Worm (Caenorhabditis elegans) whole organism, L4/young adult: ENCODE data around the gene mrp-4.

Source experiments
- W03F9.2 ChIP-seq: fragments of 150-350 bp; optimal IDR thresholded peaks from 2 replicates; lab custom pipeline; 2014; ENCODE audit warnings: missing biosample characterization, missing genetic modification characterization
- dao-5 ChIP-seq: sonication (generic microtip); optimal IDR thresholded peaks from 2 replicates; lab custom pipeline; 2016; ENCODE audit warnings: missing genotype, missing genetic modification characterization, moderate library complexity, missing compliant biosample characterization
- him-1 ChIP-seq: sonication (generic microtip); optimal IDR thresholded peaks from 2 replicates; lab custom pipeline; 2016; ENCODE audit warnings: missing genotype, missing genetic modification reagents, missing genetic modification characterization, missing compliant biosample characterization

The mrp-4 gene

ce11 chrX:9866355-9866754, 17.7 kb upstream of the mrp-4 start, which contains the start of gene R07B1.6:
Gene R07B1.6 (plus strand): TSS chrX:9866655.
- TF ChIP-seq W03F9.2 (no peak), him-1 (tag; lab: Kevin White, UChicago) (no peak), dao-5 (tag; lab: Kevin White, UChicago) (no peak)

ce11 chrX:9868820-9869219, 15.3 kb upstream of the mrp-4 start, which contains the start of gene R07B1.7:
Gene R07B1.7 (plus strand): TSS chrX:9869120.
- TF ChIP-seq W03F9.2 (no peak), dao-5 (tag; lab: Kevin White, UChicago) (no peak), him-1 (tag; lab: Kevin White, UChicago) (no peak)

ce11 chrX:9869522-9869921, 14.6 kb upstream of the mrp-4 start, which contains the start of gene R07B1.13:
Gene R07B1.13 (plus strand): TSS chrX:9869822.
- no peak for TF ChIP-seq W03F9.2
- no peak for TF ChIP-seq him-1 (tag; lab: Kevin White, UChicago)
- TF ChIP-seq dao-5 (tag; lab: Kevin White, UChicago): no peak

- TF ChIP-seq W03F9.2 (no peak), him-1 (tag; lab: Kevin White, UChicago) (no peak), dao-5 (tag; lab: Kevin White, UChicago) (no peak)
Observed at ce11 chrX:9872554-9872953, 11.5 kb upstream of the mrp-4 start, which contains the start of gene R07B1.8. Gene R07B1.8 (minus strand): TSS chrX:9872654.

- TF ChIP-seq him-1 (tag; lab: Kevin White, UChicago) (no peak), dao-5 (tag; lab: Kevin White, UChicago) (no peak), W03F9.2 (no peak)
Observed at ce11 chrX:9877117-9877516, 7.0 kb upstream of the mrp-4 start, which contains the start of gene R07B1.9. Gene R07B1.9 (plus strand): TSS chrX:9877417.

ce11 chrX:9882112-9882511, 2.0 kb upstream of the mrp-4 start, which contains the start of gene glo-1:
Gene glo-1 (minus strand): TSS chrX:9882212.
- TF ChIP-seq him-1 (tag; lab: Kevin White, UChicago) (no peak), W03F9.2 (no peak)

ce11 chrX:9882572-9882971, 1.5 kb upstream of the mrp-4 start:
- TF ChIP-seq him-1 (tag; lab: Kevin White, UChicago) (no peak), W03F9.2 (no peak), dao-5 (tag; lab: Kevin White, UChicago) (no peak)

- no peak for TF ChIP-seq dao-5 (tag; lab: Kevin White, UChicago)
- no peak for TF ChIP-seq W03F9.2
- no peak for TF ChIP-seq him-1 (tag; lab: Kevin White, UChicago)
Observed at ce11 chrX:9892323-9892722, 8.2 kb downstream of the mrp-4 start, which contains the start of gene F21G4.1. Gene F21G4.1 (minus strand): TSS chrX:9892328.

ce11 chrX:9893069-9893468, 9.0 kb downstream of the mrp-4 start:
- TF ChIP-seq W03F9.2: no peak
- TF ChIP-seq dao-5 (tag; lab: Kevin White, UChicago): no peak
- no peak for TF ChIP-seq him-1 (tag; lab: Kevin White, UChicago)

- TF ChIP-seq W03F9.2: no peak
- TF ChIP-seq dao-5 (tag; lab: Kevin White, UChicago): no peak
- TF ChIP-seq him-1 (tag; lab: Kevin White, UChicago): no peak
Observed at ce11 chrX:9894844-9895243, 10.8 kb downstream of the mrp-4 start, which contains the start of gene F21G4.3. Gene F21G4.3 (plus strand): TSS chrX:9895144.

- TF ChIP-seq dao-5 (tag; lab: Kevin White, UChicago) (no peak), W03F9.2 (peak; percentile 42)
Observed at ce11 chrX:9899426-9900131, 15.5 kb downstream of the mrp-4 start, which contains the start of gene phf-34. Gene phf-34 (minus strand): TSS chrX:9899476.

ce11 chrX:9905840-9906239, 21.8 kb downstream of the mrp-4 start, which contains the start of gene F21G4.5:
Gene F21G4.5 (plus strand): TSS chrX:9906140.
- no peak for TF ChIP-seq W03F9.2

- TF ChIP-seq him-1 (tag; lab: Kevin White, UChicago) (no peak), W03F9.2 (no peak), dao-5 (tag; lab: Kevin White, UChicago) (no peak)
Observed at ce11 chrX:9917362-9917761, 33.3 kb downstream of the mrp-4 start, which contains the start of gene F21G4.6. Gene F21G4.6 (minus strand): TSS chrX:9917448.

ce11 chrX:9918997-9919396, 34.9 kb downstream of the mrp-4 start, which contains the start of gene folr-1:
Gene folr-1 (plus strand): TSS chrX:9919297.
- TF ChIP-seq dao-5 (tag; lab: Kevin White, UChicago): no peak
- TF ChIP-seq him-1 (tag; lab: Kevin White, UChicago): no peak
- TF ChIP-seq W03F9.2: no peak
